Worm (Caenorhabditis elegans) whole organism, L1 larva: ENCODE results near the gene D2045.9.

Experiments
- C04F5.9 ChIP-seq: sonication (generic microtip); optimal IDR thresholded peaks from 2 replicates; lab custom pipeline; 2016; ENCODE audit warnings: missing genetic modification characterization, missing compliant biosample characterization
- F16B12.6 ChIP-seq: fragments of 150-350 bp; optimal IDR thresholded peaks from 2 replicates; lab custom pipeline; 2014; ENCODE audit warnings: missing biosample characterization, missing genetic modification characterization
- Y116A8C.19 ChIP-seq: sonication (generic microtip); optimal IDR thresholded peaks from 2 replicates; lab custom pipeline; 2016; ENCODE audit warnings: missing compliant biosample characterization, missing genetic modification characterization, borderline replicate concordance
- aha-1 ChIP-seq: fragments of 150-350 bp; optimal IDR thresholded peaks from 2 replicates; lab custom pipeline; 2014; ENCODE audit warnings: missing biosample characterization, missing genetic modification characterization
- aly-2 ChIP-seq: fragments of 150-350 bp; optimal IDR thresholded peaks from 2 replicates; lab custom pipeline; 2014; ENCODE audit warnings: missing biosample characterization, missing genetic modification characterization
- ceh-88 ChIP-seq: fragments of 200-800 bp; sonication (Bioruptor generic); IDR thresholded peaks from 2 replicates; pipeline ENCODE4 v1.3.6; 2022; ENCODE audit warnings: missing genetic modification characterization, missing compliant biosample characterization
- dpl-1 ChIP-seq, 3 experiments: fragments of 150-350 bp in 2 of 3; sonication (generic microtip) in 1 of 3; optimal IDR thresholded peaks; 2 replicates each; lab custom pipeline; 2014 to 2017; ENCODE audit warnings: missing biosample characterization in 3 of 3, missing genetic modification characterization in 3 of 3, missing genetic modification reagents in 3 of 3
- dsc-1 ChIP-seq: sonication (generic microtip); optimal IDR thresholded peaks from 2 replicates; lab custom pipeline; 2016; ENCODE audit warnings: mild to moderate bottlenecking, missing genetic modification characterization, missing compliant biosample characterization
- efl-1 ChIP-seq, 4 experiments: fragments of 150-350 bp; optimal IDR thresholded peaks in 3 of 4; peaks in 1 of 4; 1 replicate in 1 of 4; 2 replicates in 3 of 4; lab custom pipeline; 2014; ENCODE audit warnings: missing biosample characterization in 2 of 4, missing genetic modification characterization in 2 of 4, missing genetic modification reagents in 2 of 4
- egl-13 ChIP-seq: sonication (generic microtip); optimal IDR thresholded peaks from 2 replicates; lab custom pipeline; 2016; ENCODE audit warnings: missing genotype, missing genetic modification reagents, missing genetic modification characterization, missing compliant biosample characterization
- fkh-10 ChIP-seq: sonication (generic microtip); optimal IDR thresholded peaks from 2 replicates; lab custom pipeline; 2017; ENCODE audit warnings: missing biosample characterization, missing genetic modification reagents, missing genetic modification characterization
- fkh-4 ChIP-seq: sonication (generic microtip); optimal IDR thresholded peaks from 2 replicates; lab custom pipeline; 2016; ENCODE audit warnings: missing compliant biosample characterization, missing genetic modification characterization, borderline replicate concordance
- fkh-8 ChIP-seq: sonication (generic microtip); optimal IDR thresholded peaks from 2 replicates; lab custom pipeline; 2016; ENCODE audit warnings: mild to moderate bottlenecking, missing genetic modification characterization, missing compliant biosample characterization
- hlh-4 ChIP-seq: sonication (generic microtip); optimal IDR thresholded peaks from 2 replicates; lab custom pipeline; 2016; ENCODE audit warnings: mild to moderate bottlenecking, missing genetic modification characterization, missing compliant biosample characterization
- hpl-2 ChIP-seq: fragments of 150-350 bp; optimal IDR thresholded peaks from 2 replicates; lab custom pipeline; 2014; ENCODE audit warnings: missing biosample characterization, missing genetic modification reagents, missing genetic modification characterization
- jun-1 ChIP-seq: fragments of 150-350 bp; optimal IDR thresholded peaks from 2 replicates; lab custom pipeline; 2014; ENCODE audit warnings: missing biosample characterization, missing genetic modification reagents, missing genetic modification characterization
- lin-13 ChIP-seq: fragments of 150-350 bp; optimal IDR thresholded peaks from 2 replicates; lab custom pipeline; 2014; ENCODE audit warnings: missing biosample characterization, missing genetic modification reagents, missing genetic modification characterization
- lin-14 ChIP-seq: fragments of 200-800 bp; sonication (Bioruptor generic); optimal IDR thresholded peaks from 2 replicates; lab custom pipeline; 2018; ENCODE audit warnings: mild to moderate bottlenecking, missing genetic modification characterization, moderate library complexity, missing compliant biosample characterization
- lin-15B ChIP-seq: fragments of 150-350 bp; sonication (generic microtip); optimal IDR thresholded peaks from 3 replicates; lab custom pipeline; 2014; ENCODE audit warnings: missing biosample characterization, missing genetic modification characterization
- lin-35 ChIP-seq, 2 experiments: fragments of 150-350 bp; optimal IDR thresholded peaks; 2 replicates each; lab custom pipeline; 2014; ENCODE audit warnings: missing biosample characterization in 2 of 2, missing genetic modification characterization in 2 of 2, missing genetic modification reagents in 2 of 2
- mdl-1 ChIP-seq, 2 experiments: fragments of 150-350 bp; optimal IDR thresholded peaks; 2 replicates each; lab custom pipeline; 2014 to 2017; ENCODE audit warnings: missing biosample characterization in 2 of 2, missing genetic modification characterization in 2 of 2, inconsistent platforms in 1 of 2
- mep-1 ChIP-seq: fragments of 150-350 bp; optimal IDR thresholded peaks from 2 replicates; lab custom pipeline; 2014; ENCODE audit warnings: missing biosample characterization, missing genetic modification characterization
- nhr-11 ChIP-seq: fragments of 150-350 bp; optimal IDR thresholded peaks from 2 replicates; lab custom pipeline; 2014; ENCODE audit warnings: missing biosample characterization, missing genetic modification characterization
- nhr-19 ChIP-seq: fragments of 200-800 bp; sonication (Bioruptor generic); conservative IDR thresholded peaks from 2 replicates; pipeline ENCODE4 v1.3.6; 2022; ENCODE audit warnings: missing genetic modification characterization, missing compliant biosample characterization
- nhr-47 ChIP-seq: sonication (generic microtip); optimal IDR thresholded peaks from 2 replicates; lab custom pipeline; 2016; ENCODE audit warnings: mild to moderate bottlenecking, missing genetic modification characterization, moderate library complexity, missing compliant biosample characterization
- nhr-71 ChIP-seq: sonication (generic microtip); optimal IDR thresholded peaks from 2 replicates; lab custom pipeline; 2016; ENCODE audit warnings: mild to moderate bottlenecking, missing genetic modification characterization, moderate library complexity, missing compliant biosample characterization
- nhr-77 ChIP-seq: fragments of 150-350 bp; optimal IDR thresholded peaks from 2 replicates; lab custom pipeline; 2014; ENCODE audit warnings: missing biosample characterization, missing genetic modification characterization
- nhr-85 ChIP-seq: sonication (generic microtip); peaks from one replicate; lab custom pipeline; 2016; ENCODE audit warnings: missing genetic modification characterization, inconsistent platforms, missing compliant biosample characterization
- rnt-1 ChIP-seq: sonication (generic microtip); optimal IDR thresholded peaks from 2 replicates; lab custom pipeline; 2016; ENCODE audit warnings: mild to moderate bottlenecking, missing genetic modification characterization, moderate library complexity, missing compliant biosample characterization
- snu-23 ChIP-seq: sonication (generic microtip); optimal IDR thresholded peaks from 2 replicates; lab custom pipeline; 2016; ENCODE audit warnings: missing genetic modification characterization, missing compliant biosample characterization
- sox-4 ChIP-seq: sonication (generic microtip); optimal IDR thresholded peaks from 2 replicates; lab custom pipeline; 2016; ENCODE audit warnings: missing genetic modification characterization, missing compliant biosample characterization
- sptf-1 ChIP-seq: fragments of 150-350 bp; optimal IDR thresholded peaks from 2 replicates; lab custom pipeline; 2014; ENCODE audit warnings: missing biosample characterization, missing genetic modification characterization
- swsn-7 ChIP-seq: sonication (generic microtip); optimal IDR thresholded peaks from 2 replicates; lab custom pipeline; 2016; ENCODE audit warnings: missing genetic modification characterization, missing compliant biosample characterization
- unc-86 ChIP-seq: sonication (generic microtip); optimal IDR thresholded peaks from 2 replicates; lab custom pipeline; 2016; ENCODE audit warnings: missing genetic modification characterization, missing compliant biosample characterization
- unc-98 ChIP-seq: fragments of 200-800 bp; sonication (Bioruptor generic); IDR thresholded peaks from 2 replicates; pipeline ENCODE4 v1.3.6; 2022; ENCODE audit warnings: missing genetic modification characterization, missing compliant biosample characterization

Gene D2045.9

ce11 chrIII:10506699-10507248 lies 31.7 kb downstream of the D2045.9 start, which contains the start of the genes sip-1 and sly-1 (continued):
- no peak for TF ChIP-seq unc-98 (GFP tag; lab: Robert Waterston, UW)
- TF ChIP-seq dpl-1 (GFP tag; optimal IDR thresholded peaks at IDR 0.05; lab: Kevin White, UChicago) = peak; percentile 93 to 96 (median 95)
- no peak for TF ChIP-seq Y116A8C.19 (tag; lab: Kevin White, UChicago)
- TF ChIP-seq snu-23 (GFP tag; lab: Kevin White, UChicago) = peak; percentile 90
- TF ChIP-seq hpl-2 (GFP tag; lab: Kevin White, UChicago) = no peak
- TF ChIP-seq nhr-71 (tag; lab: Kevin White, UChicago) = peak; percentile 91
- TF ChIP-seq hlh-4 (tag; lab: Kevin White, UChicago) = no peak

- TF ChIP-seq F16B12.6 (tag; lab: Kevin White, UChicago) = no peak
- peak; percentile 30 for TF ChIP-seq lin-14 (GFP tag; lab: Kevin White, UChicago)
- no peak for TF ChIP-seq nhr-19 (GFP tag; lab: Robert Waterston, UW)
- TF ChIP-seq fkh-10 (GFP tag; lab: Kevin White, UChicago) = peak; percentile 80
Observed at ce11 chrIII:10512570-10512969, 37.5 kb downstream of the D2045.9 start.

ce11 chrIII:10515751-10516150 lies 40.7 kb downstream of the D2045.9 start:
- no peak for TF ChIP-seq aly-2 (tag; lab: Kevin White, UChicago)
- no peak for TF ChIP-seq efl-1 (optimal IDR thresholded peaks at IDR 0.05; lab: Kevin White, UChicago)
- peak in 1 of 2 experiments; percentile 84 for TF ChIP-seq efl-1 (GFP tag; optimal IDR thresholded peaks at IDR 0.05 in 1 of 2; lab: Kevin White, UChicago)
- TF ChIP-seq lin-14 (GFP tag; lab: Kevin White, UChicago) = peak; percentile 62
- no peak for TF ChIP-seq ceh-88 (GFP tag; lab: Robert Waterston, UW)
- TF ChIP-seq sptf-1 (tag; lab: Kevin White, UChicago) = no peak
- TF ChIP-seq lin-15B (tag; lab: Kevin White, UChicago) = no peak
- no peak for TF ChIP-seq nhr-77 (tag; lab: Kevin White, UChicago)
- TF ChIP-seq lin-35 (GFP tag; optimal IDR thresholded peaks at IDR 0.05; lab: Kevin White, UChicago) = no peak
- TF ChIP-seq fkh-10 (GFP tag; lab: Kevin White, UChicago) = peak; percentile 41
- TF ChIP-seq swsn-7 = no peak
- no peak for TF ChIP-seq jun-1 (tag; lab: Kevin White, UChicago)
- no peak for TF ChIP-seq mep-1 (tag; lab: Kevin White, UChicago)
- peak; percentile 18 for TF ChIP-seq unc-86 (tag; lab: Kevin White, UChicago)
- TF ChIP-seq rnt-1 (tag; lab: Kevin White, UChicago) = no peak
- TF ChIP-seq mdl-1 (tag; optimal IDR thresholded peaks at IDR 0.05; lab: Kevin White, UChicago) = no peak
- TF ChIP-seq nhr-11 = no peak
- no peak for TF ChIP-seq sox-4

ce11 chrIII:10518884-10519283 lies 43.8 kb downstream of the D2045.9 start:
- TF ChIP-seq nhr-85 (tag; lab: Kevin White, UChicago) = peak; percentile 38
- peak; percentile 80 for TF ChIP-seq dsc-1 (tag; lab: Kevin White, UChicago)
- no peak for TF ChIP-seq sptf-1 (tag; lab: Kevin White, UChicago)
- TF ChIP-seq jun-1 (tag; lab: Kevin White, UChicago) = no peak
- TF ChIP-seq fkh-4 (tag; lab: Kevin White, UChicago) = peak; percentile 62
- no peak for TF ChIP-seq nhr-47 (tag; lab: Kevin White, UChicago)
- no peak for TF ChIP-seq hlh-4 (tag; lab: Kevin White, UChicago)
- no peak for TF ChIP-seq lin-14 (GFP tag; lab: Kevin White, UChicago)
- TF ChIP-seq aha-1 = no peak
- no peak for TF ChIP-seq fkh-8 (tag; lab: Kevin White, UChicago)
- TF ChIP-seq, all 84 proteins: peak for 3

- TF ChIP-seq hlh-4 (tag; lab: Kevin White, UChicago) (no peak), egl-13 (tag; lab: Kevin White, UChicago) (no peak), lin-14 (GFP tag; lab: Kevin White, UChicago) (no peak), sptf-1 (tag; lab: Kevin White, UChicago) (no peak), lin-15B (tag; lab: Kevin White, UChicago) (no peak), mdl-1 (tag; optimal IDR thresholded peaks at IDR 0.05; lab: Kevin White, UChicago) (no peak), lin-13 (GFP tag; lab: Kevin White, UChicago) (no peak), C04F5.9 (tag; lab: Kevin White, UChicago) (no peak), efl-1 (optimal IDR thresholded peaks at IDR 0.05; lab: Kevin White, UChicago) (no peak), efl-1 (GFP tag; optimal IDR thresholded peaks at IDR 0.05 in 1 of 2; lab: Kevin White, UChicago) (peak in 1 of 2 experiments; percentile 73)
Observed at ce11 chrIII:10519615-10520014, 44.6 kb downstream of the D2045.9 start.
